Fruit fly (Drosophila melanogaster): Measurements from ENCODE around the gene mtd.

The mtd gene

DNA sequence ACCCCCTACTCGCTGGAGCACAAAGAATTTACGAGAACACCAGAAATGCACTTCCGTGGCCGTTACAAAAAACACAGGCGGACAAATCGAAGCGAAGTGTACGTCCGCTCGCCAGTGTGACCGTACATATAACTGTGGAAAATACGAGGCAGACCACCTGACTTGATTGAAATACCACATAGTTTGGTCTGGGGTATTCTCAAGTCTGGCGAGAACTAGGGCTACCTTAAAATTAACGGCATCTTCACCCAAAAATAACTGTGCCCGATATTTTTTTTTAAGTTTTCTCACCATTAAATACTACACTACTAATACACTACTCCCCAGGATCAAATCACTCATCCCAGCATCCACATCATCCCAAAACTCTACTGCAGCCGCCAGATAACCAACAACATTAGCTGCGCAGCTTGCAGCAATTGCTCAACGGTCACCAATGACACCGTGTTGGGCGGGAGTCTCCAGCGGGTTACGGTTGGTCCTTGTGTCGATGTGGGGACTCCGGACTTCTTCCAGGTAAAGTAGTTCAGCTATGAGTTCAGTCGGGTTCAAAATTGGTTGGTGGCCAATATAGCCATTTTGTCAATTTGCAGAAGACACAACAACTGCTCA lies 18.0 kb upstream of the mtd start, which contains the start of gene Cerk (continued):
- TF ChIP-seq Bgb (GFP tag; IDR thresholded peaks at IDR 0.05; ENCODE audit: partially characterized antibody) (peak; percentile 68), CG7839 (tag; optimal IDR thresholded peaks at IDR 0.05) (peak; percentile 26), CG17568 (GFP tag; optimal IDR thresholded peaks at IDR 0.05) (no peak), CG15514 (GFP tag; optimal IDR thresholded peaks at IDR 0.05) (peak; percentile 75), schlank (tag; optimal IDR thresholded peaks at IDR 0.05) (no peak), jing (GFP tag; optimal IDR thresholded peaks at IDR 0.05) (no peak), Poxn (GFP tag; IDR thresholded peaks at IDR 0.05) (no peak), bowl (GFP tag; IDR thresholded peaks at IDR 0.05) (no peak), dysf (GFP tag; IDR thresholded peaks at IDR 0.05) (peak; percentile 58; the same call in 2 of the 3 replicates), CG8765 (GFP tag; IDR thresholded peaks at IDR 0.05) (no peak), Side (GFP tag; optimal IDR thresholded peaks at IDR 0.05) (peak; percentile 22), hb (GFP tag; IDR thresholded peaks at IDR 0.05; ENCODE audit: partially characterized antibody) (no peak), CG1647 (GFP tag; optimal IDR thresholded peaks at IDR 0.05) (no peak), CG43689 (GFP tag; IDR thresholded peaks at IDR 0.05) (no peak), CG10654 (GFP tag; optimal IDR thresholded peaks at IDR 0.05) (no peak), Eip74EF (GFP tag; optimal IDR thresholded peaks at IDR 0.05) (peak in 1 of 2 experiments; percentile 66), disco-r (GFP tag; optimal IDR thresholded peaks at IDR 0.05) (no peak), CTCF (GFP tag; optimal IDR thresholded peaks at IDR 0.05) (no peak), MTF-1 (GFP tag; optimal IDR thresholded peaks at IDR 0.05; ENCODE audit: borderline replicate concordance) (peak; percentile 12), CG4282 (GFP tag; optimal IDR thresholded peaks at IDR 0.05) (no peak), tll (GFP tag; optimal IDR thresholded peaks at IDR 0.05) (no peak), Atf-2 (GFP tag; optimal IDR thresholded peaks at IDR 0.05) (peak; percentile 24), otp (GFP tag; IDR thresholded peaks at IDR 0.05) (0 out of 3 replicates have a peak, but pooled peaks have one; percentile 33), Mes4 (GFP tag; optimal IDR thresholded peaks at IDR 0.05) (peak; percentile 37), ind (GFP tag; optimal IDR thresholded peaks at IDR 0.05) (peak; percentile 27), Fer3 (tag; optimal IDR thresholded peaks at IDR 0.05) (peak; percentile 36), Jarid2 (GFP tag; optimal IDR thresholded peaks at IDR 0.05) (peak; percentile 93), CG2120 (GFP tag; optimal IDR thresholded peaks at IDR 0.05) (peak; percentile 64), pan (optimal IDR thresholded peaks at IDR 0.05) (no peak), pan (GFP tag; optimal IDR thresholded peaks at IDR 0.05 in 1 of 2, IDR thresholded peaks at IDR 0.05 in 1 of 2) (peak in 1 of 2 experiments; percentile 23), Asciz (GFP tag; optimal IDR thresholded peaks at IDR 0.05) (no peak), tio (GFP tag; optimal IDR thresholded peaks at IDR 0.05) (no peak), HHEX (GFP tag; optimal IDR thresholded peaks at IDR 0.05) (no peak), CG15696 (tag; optimal IDR thresholded peaks at IDR 0.05) (no peak), CG15269 (tag; optimal IDR thresholded peaks at IDR 0.05) (no peak), Dip2 (GFP tag; IDR thresholded peaks at IDR 0.05) (no peak), crc (GFP tag; optimal IDR thresholded peaks at IDR 0.05) (no peak), onecut (GFP tag; IDR thresholded peaks at IDR 0.05) (peak; percentile 51), cg (GFP tag; optimal IDR thresholded peaks at IDR 0.05) (no peak), CG12299 (tag; optimal IDR thresholded peaks at IDR 0.05) (no peak), CG17328 (GFP tag; IDR thresholded peaks at IDR 0.05) (0 out of 2 replicates have a peak, but pooled peaks have one; percentile 4), CG11504 (tag; optimal IDR thresholded peaks at IDR 0.05) (peak; percentile 29), Mrtf (GFP tag; IDR thresholded peaks at IDR 0.05) (0 out of 3 replicates have a peak, but pooled peaks have one; percentile 21), gcm2 (GFP tag; optimal IDR thresholded peaks at IDR 0.05) (no peak), CG2678 (tag; optimal IDR thresholded peaks at IDR 0.05) (no peak), CG8089 (GFP tag; optimal IDR thresholded peaks at IDR 0.05) (no peak), BEAF-32 (GFP tag; optimal IDR thresholded peaks at IDR 0.05) (peak; percentile 68), sim (GFP tag; IDR thresholded peaks at IDR 0.05) (no peak), aop (GFP tag; IDR thresholded peaks at IDR 0.05) (peak; percentile 35; the same call in 1 of the 2 replicates), danr (GFP tag; IDR thresholded peaks at IDR 0.05) (no peak)

Measured in whole organism, embryonic.